Fruit fly (Drosophila melanogaster): ENCODE data around the gene yata.

yata gene

dm6 chr3R:29716043-29716781 is 32.8 kb upstream of the yata start:
- no peak for TF ChIP-seq Hr78 (GFP tag; optimal IDR thresholded peaks at IDR 0.05)
- peak; percentile 52 for TF ChIP-seq Hr83 (GFP tag; optimal IDR thresholded peaks at IDR 0.05; ENCODE audit: poor library complexity, severe bottlenecking)
- TF ChIP-seq fru (GFP tag; optimal IDR thresholded peaks at IDR 0.05) = no peak
- no peak for TF ChIP-seq ey (GFP tag; optimal IDR thresholded peaks at IDR 0.05)
- no peak for TF ChIP-seq CG32264 (GFP tag; optimal IDR thresholded peaks at IDR 0.05)
- TF ChIP-seq br (GFP tag; optimal IDR thresholded peaks at IDR 0.05) = no peak
- TF ChIP-seq Jra (GFP tag; optimal IDR thresholded peaks at IDR 0.05) = no peak
- peak; percentile 8 for TF ChIP-seq brk (GFP tag; optimal IDR thresholded peaks at IDR 0.05)
- TF ChIP-seq dmrt93B (GFP tag; optimal IDR thresholded peaks at IDR 0.05) = no peak
- TF ChIP-seq Myc (optimal IDR thresholded peaks at IDR 0.05) = no peak
- TF ChIP-seq Dif (GFP tag; optimal IDR thresholded peaks at IDR 0.05; ENCODE audit: partially characterized antibody) = no peak
- TF ChIP-seq OdsH (GFP tag; optimal IDR thresholded peaks at IDR 0.05) = no peak
- TF ChIP-seq lola (GFP tag; optimal IDR thresholded peaks at IDR 0.05) = no peak

- TF ChIP-seq Mio (GFP tag; optimal IDR thresholded peaks at IDR 0.05) (no peak), ey (GFP tag; optimal IDR thresholded peaks at IDR 0.05) (no peak), fru (GFP tag; optimal IDR thresholded peaks at IDR 0.05) (peak; percentile 16), CG9705 (GFP tag; optimal IDR thresholded peaks at IDR 0.05) (peak; percentile 37), Hr83 (GFP tag; optimal IDR thresholded peaks at IDR 0.05; ENCODE audit: poor library complexity, severe bottlenecking) (no peak), lola (GFP tag; optimal IDR thresholded peaks at IDR 0.05) (no peak), dsf (GFP tag; optimal IDR thresholded peaks at IDR 0.05; ENCODE audit: borderline replicate concordance) (no peak), Hnf4 (GFP tag; optimal IDR thresholded peaks at IDR 0.05) (peak; percentile 24), pan (optimal IDR thresholded peaks at IDR 0.05) (no peak), dmrt93B (GFP tag; optimal IDR thresholded peaks at IDR 0.05) (no peak), sv (GFP tag; optimal IDR thresholded peaks at IDR 0.05) (no peak), Dfd (GFP tag; optimal IDR thresholded peaks at IDR 0.05) (no peak), Rel (GFP tag; optimal IDR thresholded peaks at IDR 0.05) (no peak), Rel (tag; optimal IDR thresholded peaks at IDR 0.05) (no peak), Hr78 (GFP tag; optimal IDR thresholded peaks at IDR 0.05) (no peak), CG32264 (GFP tag; optimal IDR thresholded peaks at IDR 0.05) (no peak), Vsx2 (GFP tag; optimal IDR thresholded peaks at IDR 0.05; ENCODE audit: partially characterized antibody) (no peak), HLH106 (tag; optimal IDR thresholded peaks at IDR 0.05) (peak; percentile 4), tai (GFP tag; optimal IDR thresholded peaks at IDR 0.05) (no peak), sage (GFP tag; optimal IDR thresholded peaks at IDR 0.05) (no peak), Dif (GFP tag; optimal IDR thresholded peaks at IDR 0.05; ENCODE audit: partially characterized antibody) (no peak), usp (GFP tag; optimal IDR thresholded peaks at IDR 0.05) (no peak), brk (GFP tag; optimal IDR thresholded peaks at IDR 0.05) (no peak), rgr (GFP tag; optimal IDR thresholded peaks at IDR 0.05) (peak; percentile 38), GATAd (GFP tag; optimal IDR thresholded peaks at IDR 0.05) (peak; percentile 31), CrebA (GFP tag; optimal IDR thresholded peaks at IDR 0.05; ENCODE audit: borderline replicate concordance) (no peak), Jra (GFP tag; optimal IDR thresholded peaks at IDR 0.05) (no peak), jim (GFP tag; optimal IDR thresholded peaks at IDR 0.05) (no peak), N (GFP tag; optimal IDR thresholded peaks at IDR 0.05) (no peak), dl (GFP tag; optimal IDR thresholded peaks at IDR 0.05; ENCODE audit: insufficient read depth in 1 of 2, partially characterized antibody in 2 of 2) (no peak), OdsH (GFP tag; optimal IDR thresholded peaks at IDR 0.05) (peak; percentile 35), psq (GFP tag; optimal IDR thresholded peaks at IDR 0.05) (no peak), br (GFP tag; optimal IDR thresholded peaks at IDR 0.05) (peak; percentile 49), foxo (GFP tag; optimal IDR thresholded peaks at IDR 0.05) (peak in 1 of 2 experiments; percentile 49), Abd-B (GFP tag; optimal IDR thresholded peaks at IDR 0.05) (no peak), h (GFP tag; optimal IDR thresholded peaks at IDR 0.05) (peak; percentile 28), Sp1 (GFP tag; optimal IDR thresholded peaks at IDR 0.05) (peak; percentile 36), Myc (optimal IDR thresholded peaks at IDR 0.05) (no peak), woc (GFP tag; optimal IDR thresholded peaks at IDR 0.05) (no peak)
These were observed 32.2 kb upstream of the yata start, which contains the start of gene Obp99b for dm6 chr3R:29716782-29717317. Obp99b (minus strand) TSS chr3R:29716896.

Data from whole organism, wandering third instar larva.